Fruit fly (Drosophila melanogaster) whole organism, embryonic: ENCODE measurements around the gene CG14005.

Experiments used
- Bdp1 ChIP-seq: fragments of 200-800 bp; sonication (Bioruptor generic); optimal IDR thresholded peaks from 3 replicates; lab custom pipeline; 2016; ENCODE audit warnings: missing biosample characterization, missing genetic modification characterization
- Bgb ChIP-seq: fragments of 200-800 bp; sonication (Bioruptor generic); IDR thresholded peaks from 2 replicates; pipeline ENCODE4 v1.3.6; 2022; ENCODE audit warnings: missing biosample characterization, missing genetic modification characterization; ENCODE audit not compliant: partially characterized antibody
- BtbVII ChIP-seq: fragments of 200-800 bp; sonication (Bioruptor generic); optimal IDR thresholded peaks from 3 replicates; lab custom pipeline; 2017; ENCODE audit warnings: missing biosample characterization, mild to moderate bottlenecking, missing genetic modification characterization
- CG10979 ChIP-seq: fragments of 200-800 bp; sonication (Bioruptor generic); optimal IDR thresholded peaks from 2 replicates; lab custom pipeline; 2018; ENCODE audit warnings: missing biosample characterization, mild to moderate bottlenecking, missing genetic modification characterization, moderate library complexity
- CG11504 ChIP-seq: fragments of 200-800 bp; sonication (Bioruptor generic); optimal IDR thresholded peaks from 3 replicates; lab custom pipeline; 2019; ENCODE audit warnings: missing biosample characterization, mild to moderate bottlenecking, missing genetic modification characterization, moderate library complexity
- CG12659 ChIP-seq: fragments of 200-800 bp; sonication (Bioruptor generic); optimal IDR thresholded peaks from 3 replicates; lab custom pipeline; 2017; ENCODE audit warnings: mild to moderate bottlenecking, missing biosample characterization, missing genetic modification reagents, missing genetic modification characterization
- CG13123 ChIP-seq: fragments of 200-800 bp; sonication (Bioruptor generic); optimal IDR thresholded peaks from 2 replicates; lab custom pipeline; 2016; ENCODE audit warnings: missing biosample characterization, missing genetic modification characterization
- CG13287 ChIP-seq: fragments of 200-800 bp; sonication (Bioruptor generic); IDR thresholded peaks from 2 replicates; pipeline ENCODE4 v1.3.6; 2022; ENCODE audit warnings: missing biosample characterization, missing genetic modification characterization; ENCODE audit not compliant: partially characterized antibody
- CG15269 ChIP-seq: fragments of 200-800 bp; sonication (Bioruptor generic); optimal IDR thresholded peaks from 2 replicates; lab custom pipeline; 2018; ENCODE audit warnings: missing biosample characterization, mild to moderate bottlenecking, missing genetic modification characterization, moderate library complexity
- CG17612 ChIP-seq: fragments of 200-800 bp; sonication (Bioruptor generic); IDR thresholded peaks from 2 replicates; pipeline ENCODE4 v1.3.6; 2022; ENCODE audit warnings: missing biosample characterization, missing genetic modification characterization
- CG2199 ChIP-seq: fragments of 200-800 bp; sonication (Bioruptor generic); IDR thresholded peaks from 3 replicates; pipeline ENCODE4 v1.3.6; 2022; ENCODE audit warnings: missing biosample characterization, missing genetic modification characterization
- CG2875 ChIP-seq: fragments of 200-800 bp; sonication (Bioruptor generic); optimal IDR thresholded peaks from 2 replicates; lab custom pipeline; 2017; ENCODE audit warnings: missing biosample characterization, mild to moderate bottlenecking, missing genetic modification characterization, missing genetic modification reagents
- CG5180 ChIP-seq: fragments of 200-800 bp; sonication (Bioruptor generic); optimal IDR thresholded peaks from 3 replicates; lab custom pipeline; 2017; ENCODE audit warnings: missing biosample characterization, missing genetic modification characterization, mild to moderate bottlenecking, moderate library complexity, missing genetic modification reagents
- CG6654 ChIP-seq: fragments of 200-800 bp; sonication (Bioruptor generic); optimal IDR thresholded peaks from 2 replicates; lab custom pipeline; 2017; ENCODE audit warnings: missing biosample characterization, mild to moderate bottlenecking, missing genetic modification characterization
- CG7556 ChIP-seq: fragments of 200-800 bp; sonication (Bioruptor generic); optimal IDR thresholded peaks from 2 replicates; lab custom pipeline; 2017; ENCODE audit warnings: missing biosample characterization, mild to moderate bottlenecking, missing genetic modification characterization
- CG8290 ChIP-seq, 3 experiments: fragments of 200-800 bp; sonication (Bioruptor generic); optimal IDR thresholded peaks; 2 replicates each; lab custom pipeline; 2016 to 2019; ENCODE audit warnings: missing biosample characterization in 3 of 3, missing genetic modification characterization in 3 of 3, mild to moderate bottlenecking in 2 of 3, moderate library complexity in 1 of 3
- CG9727 ChIP-seq: fragments of 200-800 bp; sonication (Bioruptor generic); optimal IDR thresholded peaks from 3 replicates; lab custom pipeline; 2017; ENCODE audit warnings: missing biosample characterization, mild to moderate bottlenecking, missing genetic modification characterization
- D19A ChIP-seq: fragments of 200-800 bp; optimal IDR thresholded peaks from 3 replicates; lab custom pipeline; 2019; ENCODE audit warnings: missing biosample characterization, mild to moderate bottlenecking, missing genetic modification characterization, moderate library complexity
- Mad ChIP-seq: fragments of 200-800 bp; sonication (Bioruptor generic); optimal IDR thresholded peaks from 2 replicates; lab custom pipeline; 2016; ENCODE audit warnings: missing biosample characterization, missing genetic modification characterization
- Meics ChIP-seq: fragments of 200-800 bp; sonication (Bioruptor generic); optimal IDR thresholded peaks from 2 replicates; lab custom pipeline; 2017; ENCODE audit warnings: missing biosample characterization, mild to moderate bottlenecking, missing genetic modification characterization
- NfI ChIP-seq: fragments of 200-800 bp; sonication (Bioruptor generic); optimal IDR thresholded peaks from 3 replicates; lab custom pipeline; 2018; ENCODE audit warnings: missing biosample characterization, mild to moderate bottlenecking, missing genetic modification characterization, moderate library complexity
- Ptx1 ChIP-seq: fragments of 200-800 bp; sonication (Bioruptor generic); IDR thresholded peaks from 2 replicates; pipeline ENCODE4 v1.3.6; 2022; ENCODE audit warnings: missing biosample characterization, missing genetic modification characterization
- Sin3A ChIP-seq: fragments of >200 bp; optimal IDR thresholded peaks from 2 replicates; lab custom pipeline; 2018
- Sry-δ ChIP-seq: fragments of 200-800 bp; sonication (Bioruptor generic); optimal IDR thresholded peaks from 2 replicates; lab custom pipeline; 2016; ENCODE audit warnings: missing biosample characterization, missing genetic modification characterization
- cad ChIP-seq: fragments of >200 bp; optimal IDR thresholded peaks from 2 replicates; lab custom pipeline; 2017; ENCODE audit warnings: missing biosample characterization, missing genetic modification characterization
- chm ChIP-seq: fragments of 200-800 bp; sonication (Bioruptor generic); IDR thresholded peaks from 2 replicates; pipeline ENCODE4 v1.3.6; 2022; ENCODE audit warnings: missing biosample characterization, missing genetic modification characterization
- dan ChIP-seq: fragments of 200-800 bp; sonication (Bioruptor generic); IDR thresholded peaks from 2 replicates; pipeline ENCODE4 v1.3.6; 2022; ENCODE audit warnings: missing biosample characterization, missing genetic modification characterization
- dati ChIP-seq: fragments of 200-800 bp; sonication (Bioruptor generic); IDR thresholded peaks from 2 replicates; pipeline ENCODE4 v1.3.6; 2022; ENCODE audit warnings: missing biosample characterization, missing genetic modification characterization
- esg ChIP-seq: fragments of 200-800 bp; sonication (Bioruptor generic); conservative IDR thresholded peaks from 2 replicates; pipeline ENCODE4 v1.3.6; 2022; ENCODE audit warnings: missing biosample characterization, missing genetic modification characterization
- exex ChIP-seq: fragments of 200-800 bp; sonication (Bioruptor generic); optimal IDR thresholded peaks from 4 replicates; lab custom pipeline; 2018; ENCODE audit warnings: missing biosample characterization, mild to moderate bottlenecking, missing genetic modification characterization, moderate library complexity
- gcm ChIP-seq: fragments of 200-800 bp; sonication (Bioruptor generic); optimal IDR thresholded peaks from 2 replicates; lab custom pipeline; 2019; ENCODE audit warnings: missing biosample characterization, mild to moderate bottlenecking, missing genetic modification characterization, moderate library complexity
- lmd ChIP-seq: fragments of 200-800 bp; sonication (Bioruptor generic); IDR thresholded peaks from 2 replicates; pipeline ENCODE4 v1.3.6; 2022; ENCODE audit warnings: missing biosample characterization, missing genetic modification characterization
- nerfin-2 ChIP-seq: fragments of 200-800 bp; sonication (Bioruptor generic); IDR thresholded peaks from 2 replicates; pipeline ENCODE4 v1.3.6; 2022; ENCODE audit warnings: missing biosample characterization, missing genetic modification characterization; ENCODE audit not compliant: partially characterized antibody
- p53 ChIP-seq: fragments of 200-800 bp; sonication (Bioruptor generic); optimal IDR thresholded peaks from 2 replicates; lab custom pipeline; 2016; ENCODE audit warnings: missing biosample characterization, missing genetic modification characterization
- pita ChIP-seq: fragments of 200-800 bp; sonication (Bioruptor generic); optimal IDR thresholded peaks from 2 replicates; lab custom pipeline; 2017; ENCODE audit warnings: missing biosample characterization, mild to moderate bottlenecking, missing genetic modification characterization
- prd ChIP-seq, 3 experiments: fragments of >200 bp in 2 of 3; fragments of 200-800 bp in 1 of 3; sonication (Bioruptor generic) in 1 of 3; optimal IDR thresholded peaks in 2 of 3; IDR thresholded peaks in 1 of 3; 2 replicates in 2 of 3; 3 replicates in 1 of 3; pipeline versions ENCODE4 v1.3.6 to Lab custom; 2017 to 2022; ENCODE audit warnings: missing biosample characterization in 1 of 3, missing genetic modification characterization in 1 of 3
- sens-2 ChIP-seq: fragments of 200-800 bp; sonication (Bioruptor generic); IDR thresholded peaks from 2 replicates; pipeline ENCODE4 v1.3.6; 2022; ENCODE audit warnings: missing biosample characterization, missing genetic modification characterization
- sima ChIP-seq: fragments of 200-800 bp; sonication (Bioruptor generic); optimal IDR thresholded peaks from 2 replicates; lab custom pipeline; 2016; ENCODE audit warnings: missing biosample characterization, missing genetic modification characterization
- slbo ChIP-seq: fragments of 200-800 bp; sonication (Bioruptor generic); IDR thresholded peaks from 2 replicates; pipeline ENCODE4 v1.3.6; 2022; ENCODE audit warnings: missing biosample characterization, missing genetic modification characterization
- slou ChIP-seq: fragments of 200-800 bp; sonication (Bioruptor generic); optimal IDR thresholded peaks from 3 replicates; lab custom pipeline; 2016; ENCODE audit warnings: missing biosample characterization, missing genetic modification characterization
- ssp ChIP-seq: fragments of 200-800 bp; sonication (Bioruptor generic); IDR thresholded peaks from 2 replicates; pipeline ENCODE4 v1.3.6; 2022; ENCODE audit warnings: missing biosample characterization, missing genetic modification characterization
- tin ChIP-seq: fragments of 200-800 bp; sonication (Bioruptor generic); optimal IDR thresholded peaks from 3 replicates; lab custom pipeline; 2016; ENCODE audit warnings: missing biosample characterization, missing genetic modification characterization
- tio ChIP-seq: fragments of 200-800 bp; sonication (Bioruptor generic); optimal IDR thresholded peaks from 2 replicates; lab custom pipeline; 2017; ENCODE audit warnings: missing biosample characterization, missing genetic modification characterization, inconsistent platforms
- tna ChIP-seq: fragments of 200-800 bp; sonication (Bioruptor generic); IDR thresholded peaks from 2 replicates; pipeline ENCODE4 v1.3.6; 2022; ENCODE audit warnings: missing biosample characterization, missing genetic modification characterization; ENCODE audit not compliant: partially characterized antibody
- tx ChIP-seq: fragments of 200-800 bp; sonication (Bioruptor generic); optimal IDR thresholded peaks from 2 replicates; lab custom pipeline; 2016; ENCODE audit warnings: missing biosample characterization, missing genetic modification characterization
- vvl ChIP-seq: fragments of 200-800 bp; sonication (Bioruptor generic); IDR thresholded peaks from 2 replicates; pipeline ENCODE4 v1.3.6; 2022; ENCODE audit warnings: missing biosample characterization, missing genetic modification characterization
- yki ChIP-seq: fragments of >200 bp; optimal IDR thresholded peaks from 3 replicates; lab custom pipeline; 2018
- zfh2 ChIP-seq: fragments of 200-800 bp; sonication (Bioruptor generic); optimal IDR thresholded peaks from 2 replicates; lab custom pipeline; 2016; ENCODE audit warnings: missing biosample characterization, missing genetic modification characterization

Gene CG14005

dm6 chr2L:5778157-5778556 is 23.6 kb downstream of the CG14005 start (continued):
- peak; percentile 51 for TF ChIP-seq CG11504 (tag; lab: Kevin White, UChicago)
- TF ChIP-seq Bdp1 (GFP tag; lab: Kevin White, UChicago), result no peak
- peak; percentile 23 for TF ChIP-seq CG9727
- peak; percentile 40; the same call in 1 of the 2 replicates for TF ChIP-seq lmd (GFP tag; lab: Robert Waterston, UW)
- no peak for TF ChIP-seq pita (GFP tag; lab: Kevin White, UChicago)
- peak; percentile 18 for TF ChIP-seq CG7556
- no peak for TF ChIP-seq CG5180 (GFP tag; lab: Kevin White, UChicago)
- TF ChIP-seq Bgb, result peak; percentile 54
- 0 out of 2 replicates have a peak, but pooled peaks have one; percentile 21 for TF ChIP-seq CG13287 (GFP tag; lab: Robert Waterston, UW)
- TF ChIP-seq CG6654 (GFP tag; lab: Kevin White, UChicago), result no peak
- TF ChIP-seq sens-2 (GFP tag; lab: Robert Waterston, UW), result no peak
- peak; percentile 50 for TF ChIP-seq slbo (GFP tag; lab: Robert Waterston, UW)
- peak; percentile 79 for TF ChIP-seq tna (GFP tag; lab: Robert Waterston, UW)

dm6 chr2L:5772262-5772661 is 29.5 kb downstream of the CG14005 start:
- TF ChIP-seq exex (tag; lab: Kevin White, UChicago) (peak; percentile 11), nerfin-2 (GFP tag; lab: Robert Waterston, UW) (no peak), CG2199 (GFP tag; lab: Robert Waterston, UW) (0 out of 3 replicates have a peak, but pooled peaks have one; percentile 52), gcm (peak; percentile 46)

dm6 chr2L:5771179-5771578 is 30.6 kb downstream of the CG14005 start:
- TF ChIP-seq CG12659 (GFP tag; lab: Kevin White, UChicago) (no peak), slou (GFP tag; lab: Kevin White, UChicago) (peak; percentile 47), dan (no peak), prd (optimal IDR thresholded peaks at IDR 0.05; lab: Kevin White, UChicago) (peak in 1 of 2 experiments; percentile 89), prd (GFP tag; IDR thresholded peaks at IDR 0.05; lab: Robert Waterston, UW) (peak; percentile 71), CG15269 (tag; lab: Kevin White, UChicago) (peak; percentile 1), tio (GFP tag; lab: Kevin White, UChicago) (no peak), CG2875 (GFP tag; lab: Kevin White, UChicago) (no peak), slbo (GFP tag; lab: Robert Waterston, UW) (peak; percentile 74), tin (GFP tag; lab: Kevin White, UChicago) (peak; percentile 30), esg (GFP tag; lab: Robert Waterston, UW) (no peak), CG8290 (GFP tag; optimal IDR thresholded peaks at IDR 0.05; lab: Kevin White, UChicago) (peak; percentile 10), CG8290 (tag; optimal IDR thresholded peaks at IDR 0.05; lab: Kevin White, UChicago) (no peak), Meics (peak; percentile 41), dati (no peak), lmd (GFP tag; lab: Robert Waterston, UW) (peak; percentile 46; the same call in 1 of the 2 replicates), sima (no peak), Sry-δ (no peak), tx (no peak), Mad (GFP tag; lab: Kevin White, UChicago) (peak; percentile 35), BtbVII (GFP tag; lab: Kevin White, UChicago) (no peak), cad (GFP tag; lab: Kevin White, UChicago) (peak; percentile 86), zfh2 (GFP tag; lab: Kevin White, UChicago) (peak; percentile 17), vvl (GFP tag; lab: Robert Waterston, UW) (peak; percentile 32), yki (lab: Kevin White, UChicago) (peak; percentile 52), CG17612 (GFP tag; lab: Robert Waterston, UW) (no peak), p53 (GFP tag; lab: Kevin White, UChicago) (no peak), D19A (no peak), NfI (GFP tag; lab: Kevin White, UChicago) (no peak), CG10979 (tag; lab: Kevin White, UChicago) (no peak), chm (no peak), CG13123 (GFP tag; lab: Kevin White, UChicago) (no peak), Ptx1 (GFP tag; lab: Robert Waterston, UW) (peak; percentile 63), ssp (GFP tag; lab: Robert Waterston, UW) (peak; percentile 27; the same call in 1 of the 2 replicates), Sin3A (lab: Kevin White, UChicago) (no peak)
